Fruit fly (Drosophila melanogaster) S2 (cell line): Measurements from ENCODE around the gene CG32376.

ENCODE experiments used
- CG8478 ChIP-seq: fragments of >200 bp; optimal IDR thresholded peaks from 2 replicates; lab custom pipeline; 2018
- CTCF ChIP-seq, 2 experiments: fragments of >200 bp; optimal IDR thresholded peaks; 2 replicates each; lab custom pipeline; 2018

DNA sequence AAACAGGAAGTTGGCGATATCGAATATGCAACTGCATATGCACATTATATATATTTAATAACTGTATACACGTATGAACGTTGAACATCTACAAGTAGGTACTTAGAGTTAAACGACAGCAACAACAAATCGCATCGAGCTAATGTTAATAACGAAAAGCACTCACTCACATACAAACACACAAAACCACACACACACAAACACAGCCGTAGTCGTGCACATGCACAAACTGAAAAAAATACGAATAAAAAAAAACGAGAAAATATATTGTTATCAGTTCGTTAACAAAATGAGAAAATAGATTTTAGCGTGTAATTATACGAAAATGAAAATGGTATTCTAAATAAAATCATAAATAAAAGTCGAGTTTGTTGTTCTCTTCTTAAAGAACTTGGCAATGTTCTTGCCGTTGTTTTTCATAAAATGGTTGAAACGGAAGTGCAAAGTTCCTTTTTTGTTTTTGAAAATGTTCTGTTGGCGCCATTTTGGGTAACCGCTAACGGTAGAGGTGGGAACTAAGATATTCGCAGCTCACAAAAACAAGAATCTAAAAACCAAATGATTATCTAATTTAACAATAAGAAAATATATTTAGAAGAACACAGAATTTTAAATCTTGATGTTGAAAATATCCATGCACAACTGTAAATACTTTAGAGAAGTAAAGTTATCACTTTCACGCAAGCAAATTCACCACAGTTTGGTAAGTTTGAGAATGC is 14.4 kb downstream of the CG32376 start:
- TF ChIP-seq CG8478 (lab: Kevin White, UChicago) (no peak), CTCF (optimal IDR thresholded peaks at IDR 0.05; lab: Kevin White, UChicago) (no peak)
